Worm (Caenorhabditis elegans) whole organism, late embryonic: ENCODE data around the gene F57B1.5.

Experiments
- C08G9.2 ChIP-seq: sonication (generic microtip); optimal IDR thresholded peaks from 2 replicates; lab custom pipeline; 2016; ENCODE audit warnings: mild to moderate bottlenecking, missing genetic modification characterization, moderate library complexity, missing compliant biosample characterization
- C38D4.7 ChIP-seq: fragments of 200-800 bp; sonication (Bioruptor generic); optimal IDR thresholded peaks from 2 replicates; lab custom pipeline; 2018; ENCODE audit warnings: mild to moderate bottlenecking, missing genetic modification characterization, moderate library complexity, missing compliant biosample characterization
- F13H6.1 ChIP-seq: sonication (generic microtip); optimal IDR thresholded peaks from 2 replicates; lab custom pipeline; 2016; ENCODE audit warnings: missing genetic modification characterization, missing compliant biosample characterization
- K02D7.2 ChIP-seq: sonication (generic microtip); optimal IDR thresholded peaks from 2 replicates; lab custom pipeline; 2017; ENCODE audit warnings: mild to moderate bottlenecking, missing genetic modification characterization, missing compliant biosample characterization
- K09A11.1 ChIP-seq: sonication (generic microtip); optimal IDR thresholded peaks from 2 replicates; lab custom pipeline; 2017; ENCODE audit warnings: antibody characterized with exemption, mild to moderate bottlenecking, missing genetic modification characterization, missing compliant biosample characterization; ENCODE audit not compliant: insufficient read depth
- ahr-1 ChIP-seq: sonication (generic microtip); optimal IDR thresholded peaks from 2 replicates; lab custom pipeline; 2016; ENCODE audit warnings: missing genetic modification characterization, missing compliant biosample characterization
- ceh-19 ChIP-seq: fragments of 200-800 bp; sonication (Bioruptor generic); optimal IDR thresholded peaks from 2 replicates; lab custom pipeline; 2018; ENCODE audit warnings: mild to moderate bottlenecking, missing genetic modification characterization, missing compliant biosample characterization
- ceh-22 ChIP-seq: sonication (generic microtip); optimal IDR thresholded peaks from 2 replicates; lab custom pipeline; 2017; ENCODE audit warnings: missing biosample characterization, missing genetic modification characterization
- ceh-31 ChIP-seq: sonication (generic microtip); optimal IDR thresholded peaks from 2 replicates; lab custom pipeline; 2016; ENCODE audit warnings: missing genetic modification characterization, missing compliant biosample characterization
- ceh-45 ChIP-seq: fragments of 200-800 bp; sonication (Bioruptor generic); IDR thresholded peaks from 2 replicates; pipeline ENCODE4 v1.3.6; 2022; ENCODE audit warnings: missing genetic modification reagents, missing genetic modification characterization, missing compliant biosample characterization
- ceh-48 ChIP-seq: sonication (generic microtip); optimal IDR thresholded peaks from 2 replicates; lab custom pipeline; 2016; ENCODE audit warnings: missing genetic modification characterization, inconsistent platforms, missing compliant biosample characterization
- ceh-6 ChIP-seq: fragments of 200-800 bp; sonication (Bioruptor generic); optimal IDR thresholded peaks from 2 replicates; lab custom pipeline; 2018; ENCODE audit warnings: mild to moderate bottlenecking, missing genetic modification characterization, missing compliant biosample characterization
- ceh-9 ChIP-seq: sonication (generic microtip); optimal IDR thresholded peaks from 2 replicates; lab custom pipeline; 2016; ENCODE audit warnings: mild to moderate bottlenecking, missing genetic modification characterization, inconsistent platforms, missing compliant biosample characterization
- che-1 ChIP-seq: sonication (generic microtip); optimal IDR thresholded peaks from 2 replicates; lab custom pipeline; 2016; ENCODE audit warnings: mild to moderate bottlenecking, missing genetic modification characterization, missing compliant biosample characterization
- dmd-4 ChIP-seq: sonication (generic microtip); optimal IDR thresholded peaks from 2 replicates; lab custom pipeline; 2016; ENCODE audit warnings: borderline replicate concordance, missing genetic modification characterization, missing compliant biosample characterization
- dve-1 ChIP-seq: sonication (generic microtip); optimal IDR thresholded peaks from 2 replicates; lab custom pipeline; 2017; ENCODE audit warnings: antibody characterized with exemption, mild to moderate bottlenecking, missing genetic modification characterization, missing compliant biosample characterization
- ets-4 ChIP-seq: sonication (generic microtip); optimal IDR thresholded peaks from 2 replicates; lab custom pipeline; 2016; ENCODE audit warnings: missing genetic modification characterization, missing compliant biosample characterization
- hlh-15 ChIP-seq: sonication (generic microtip); optimal IDR thresholded peaks from 2 replicates; lab custom pipeline; 2016; ENCODE audit warnings: missing genetic modification characterization, missing compliant biosample characterization
- hlh-8 ChIP-seq: sonication (generic microtip); optimal IDR thresholded peaks from 2 replicates; lab custom pipeline; 2016; ENCODE audit warnings: missing genotype, missing genetic modification characterization, missing compliant biosample characterization
- mec-3 ChIP-seq: sonication (generic microtip); optimal IDR thresholded peaks from 2 replicates; lab custom pipeline; 2016; ENCODE audit warnings: borderline replicate concordance, missing genetic modification characterization, missing compliant biosample characterization
- nfya-1 ChIP-seq: sonication (generic microtip); optimal IDR thresholded peaks from 2 replicates; lab custom pipeline; 2017; ENCODE audit warnings: missing genetic modification characterization, mild to moderate bottlenecking, missing compliant biosample characterization, antibody characterized with exemption, moderate library complexity
- nhr-11 ChIP-seq: fragments of 150-350 bp; optimal IDR thresholded peaks from 2 replicates; lab custom pipeline; 2014; ENCODE audit warnings: missing biosample characterization, missing genetic modification characterization
- odd-2 ChIP-seq: sonication (generic microtip); optimal IDR thresholded peaks from 2 replicates; lab custom pipeline; 2017; ENCODE audit warnings: antibody characterized with exemption, mild to moderate bottlenecking, missing genetic modification characterization, missing compliant biosample characterization
- pag-3 ChIP-seq: sonication (generic microtip); optimal IDR thresholded peaks from 2 replicates; lab custom pipeline; 2016; ENCODE audit warnings: missing compliant biosample characterization, missing genetic modification characterization, borderline replicate concordance
- pax-1 ChIP-seq: fragments of 150-350 bp; optimal IDR thresholded peaks from 2 replicates; lab custom pipeline; 2014; ENCODE audit warnings: missing biosample characterization, missing genetic modification characterization
- pha-2 ChIP-seq: sonication (generic microtip); optimal IDR thresholded peaks from 2 replicates; lab custom pipeline; 2017; ENCODE audit warnings: mild to moderate bottlenecking, missing genetic modification characterization, missing compliant biosample characterization
- pha-4 ChIP-seq: fragments of 150-350 bp; optimal IDR thresholded peaks from 2 replicates; lab custom pipeline; 2018; ENCODE audit warnings: missing biosample characterization, missing genetic modification reagents, missing genetic modification characterization
- ref-2 ChIP-seq: sonication (generic microtip); optimal IDR thresholded peaks from 2 replicates; lab custom pipeline; 2016; ENCODE audit warnings: missing genetic modification characterization, missing compliant biosample characterization
- rnt-1 ChIP-seq: sonication (generic microtip); optimal IDR thresholded peaks from 2 replicates; lab custom pipeline; 2016; ENCODE audit warnings: missing genetic modification characterization, missing compliant biosample characterization
- sdc-2 ChIP-seq: sonication (generic microtip); optimal IDR thresholded peaks from 2 replicates; lab custom pipeline; 2016; ENCODE audit warnings: missing genotype, missing genetic modification characterization, missing compliant biosample characterization
- sox-2 ChIP-seq: fragments of 200-800 bp; sonication (Bioruptor generic); IDR thresholded peaks from 2 replicates; pipeline ENCODE4 v1.3.6; 2022; ENCODE audit warnings: missing genetic modification reagents, missing genetic modification characterization, missing compliant biosample characterization
- tbx-7 ChIP-seq: sonication (generic microtip); optimal IDR thresholded peaks from 2 replicates; lab custom pipeline; 2016; ENCODE audit warnings: missing genotype, missing genetic modification characterization, missing compliant biosample characterization
- ttx-3 ChIP-seq: sonication (generic microtip); optimal IDR thresholded peaks from 2 replicates; lab custom pipeline; 2016; ENCODE audit warnings: missing genetic modification reagents, missing genetic modification characterization, missing compliant biosample characterization
- unc-42 ChIP-seq: sonication (generic microtip); optimal IDR thresholded peaks from 2 replicates; lab custom pipeline; 2016; ENCODE audit warnings: missing genotype, missing genetic modification characterization, missing compliant biosample characterization
- unc-55 ChIP-seq: sonication (generic microtip); optimal IDR thresholded peaks from 2 replicates; lab custom pipeline; 2017; ENCODE audit warnings: missing biosample characterization, missing genetic modification reagents, missing genetic modification characterization

F57B1.5 gene

ce11 chrV:13236507-13236906 lies 29.0 kb downstream of the F57B1.5 start, which contains the start of gene dmd-10:
Gene dmd-10, minus strand, starts transcription at chrV:13236607.
- TF ChIP-seq unc-42 (tag; lab: Kevin White, UChicago) (no peak), hlh-8 (tag; lab: Kevin White, UChicago) (no peak), unc-55 (GFP tag; lab: Kevin White, UChicago) (no peak), pha-2 (tag; lab: Kevin White, UChicago) (no peak), rnt-1 (tag; lab: Kevin White, UChicago) (no peak), dmd-4 (tag; lab: Kevin White, UChicago) (no peak), pag-3 (tag; lab: Kevin White, UChicago) (no peak), K09A11.1 (tag; lab: Kevin White, UChicago) (no peak), K02D7.2 (tag; lab: Kevin White, UChicago) (no peak), ceh-19 (GFP tag; lab: Kevin White, UChicago) (no peak), ceh-45 (no peak), ceh-22 (tag; lab: Kevin White, UChicago) (no peak)
- TF ChIP-seq, all 69 proteins: peak for 0

DNA sequence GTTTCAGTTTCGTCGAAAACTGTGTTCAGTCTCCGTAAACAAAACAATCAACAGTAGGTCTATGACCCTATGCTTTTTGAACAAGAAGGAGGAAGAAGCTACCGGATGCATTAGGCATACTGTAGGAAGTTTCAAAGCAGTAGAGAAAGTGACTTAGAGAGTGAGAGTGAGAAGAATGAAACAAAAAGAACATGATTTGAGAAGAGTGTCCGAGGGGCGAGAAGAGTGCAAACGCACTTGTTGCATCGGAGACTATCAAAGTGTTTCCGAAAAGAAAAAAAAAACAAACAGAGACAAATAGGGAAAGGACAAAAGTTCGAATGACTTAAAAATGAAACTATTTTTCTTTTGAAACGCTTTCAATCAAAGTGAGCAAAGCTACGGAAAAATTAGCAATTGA lies 35.7 kb downstream of the F57B1.5 start:
- TF ChIP-seq ttx-3 (no peak), che-1 (no peak), F13H6.1 (tag; lab: Kevin White, UChicago) (no peak), odd-2 (tag; lab: Kevin White, UChicago) (no peak), mec-3 (tag; lab: Kevin White, UChicago) (no peak), ceh-6 (GFP tag; lab: Kevin White, UChicago) (no peak), ahr-1 (tag; lab: Kevin White, UChicago) (no peak), rnt-1 (tag; lab: Kevin White, UChicago) (no peak), ceh-19 (GFP tag; lab: Kevin White, UChicago) (no peak), ceh-22 (tag; lab: Kevin White, UChicago) (no peak), dve-1 (tag; lab: Kevin White, UChicago) (no peak), pax-1 (tag; lab: Kevin White, UChicago) (no peak), pha-2 (tag; lab: Kevin White, UChicago) (no peak), tbx-7 (tag; lab: Kevin White, UChicago) (no peak), ceh-9 (tag; lab: Kevin White, UChicago) (no peak)

ce11 chrV:13249436-13249835 lies 41.9 kb downstream of the F57B1.5 start, which contains the start of gene odr-3:
Gene odr-3, minus strand, starts transcription at chrV:13249536.
- TF ChIP-seq C08G9.2 (tag; lab: Kevin White, UChicago): no peak
- no peak for TF ChIP-seq sdc-2 (tag; lab: Kevin White, UChicago)
- no peak for TF ChIP-seq hlh-8 (tag; lab: Kevin White, UChicago)
- TF ChIP-seq odd-2 (tag; lab: Kevin White, UChicago): no peak
- no peak for TF ChIP-seq ets-4
- TF ChIP-seq nhr-11 (tag; lab: Kevin White, UChicago): no peak
- TF ChIP-seq ref-2 (tag; lab: Kevin White, UChicago): no peak
- TF ChIP-seq hlh-15 (tag; lab: Kevin White, UChicago): no peak
- TF ChIP-seq ceh-48 (tag; lab: Kevin White, UChicago): no peak
- no peak for TF ChIP-seq sox-2

- TF ChIP-seq nfya-1 (tag; lab: Kevin White, UChicago) (no peak), ceh-48 (tag; lab: Kevin White, UChicago) (no peak), nhr-11 (tag; lab: Kevin White, UChicago) (no peak), ceh-31 (tag; lab: Kevin White, UChicago) (no peak), C38D4.7 (GFP tag; lab: Kevin White, UChicago) (no peak), ceh-6 (GFP tag; lab: Kevin White, UChicago) (no peak), pha-4 (tag; lab: Kevin White, UChicago) (no peak)
Observed at ce11 chrV:13252862-13253261, 45.3 kb downstream of the F57B1.5 start.
